Worm (Caenorhabditis elegans): ENCODE data around the gene col-173.

The col-173 gene

ce11 chrX:6901078-6901477 is 23.7 kb upstream of the col-173 start, which contains the start of gene pes-23:
TSS of gene pes-23 (plus strand) at chrX:6901378.
- TF ChIP-seq nhr-28 (tag; optimal IDR thresholded peaks at IDR 0.05) (no peak), lin-39 (tag; optimal IDR thresholded peaks at IDR 0.05) (no peak), pha-4 (tag; optimal IDR thresholded peaks at IDR 0.05) (no peak), jun-1 (tag; optimal IDR thresholded peaks at IDR 0.05) (no peak), mdl-1 (tag; optimal IDR thresholded peaks at IDR 0.05) (no peak), eor-1 (tag; optimal IDR thresholded peaks at IDR 0.05) (no peak), nhr-77 (tag; optimal IDR thresholded peaks at IDR 0.05) (no peak), lin-15B (tag; optimal IDR thresholded peaks at IDR 0.05) (no peak), lsy-12 (tag; optimal IDR thresholded peaks at IDR 0.05) (no peak), ZK546.5 (tag; optimal IDR thresholded peaks at IDR 0.05) (no peak), fos-1 (tag; optimal IDR thresholded peaks at IDR 0.05) (no peak), elt-2 (tag; optimal IDR thresholded peaks at IDR 0.05) (no peak), nhr-76 (tag; optimal IDR thresholded peaks at IDR 0.05) (no peak), elt-3 (tag; optimal IDR thresholded peaks at IDR 0.05) (no peak), hmg-11 (tag; optimal IDR thresholded peaks at IDR 0.05) (no peak), daf-12 (tag; optimal IDR thresholded peaks at IDR 0.05) (no peak), ama-1 (optimal IDR thresholded peaks at IDR 0.05) (no peak), ceh-82 (tag; optimal IDR thresholded peaks at IDR 0.05) (no peak), ceh-28 (tag; optimal IDR thresholded peaks at IDR 0.05) (no peak)

ce11 chrX:6899848-6900247 is 22.5 kb upstream of the col-173 start, which contains the start of gene F14B8.4:
TSS of gene F14B8.4 (minus strand) at chrX:6899948.
- TF ChIP-seq elt-1 (tag; optimal IDR thresholded peaks at IDR 0.05) (no peak), tbx-2 (tag; optimal IDR thresholded peaks at IDR 0.05) (no peak)

ce11 chrX:6894104-6894503 is 16.8 kb upstream of the col-173 start:
- TF ChIP-seq pqm-1 (tag; optimal IDR thresholded peaks at IDR 0.05) (no peak), skn-1 (tag; optimal IDR thresholded peaks at IDR 0.05) (no peak), lin-39 (tag; optimal IDR thresholded peaks at IDR 0.05) (peak; percentile 35), elt-1 (tag; optimal IDR thresholded peaks at IDR 0.05) (peak; percentile 41), egl-5 (tag; optimal IDR thresholded peaks at IDR 0.05) (peak; percentile 87), jun-1 (tag; optimal IDR thresholded peaks at IDR 0.05) (no peak)

- TF ChIP-seq egl-5 (tag; optimal IDR thresholded peaks at IDR 0.05) (no peak), nhr-77 (tag; optimal IDR thresholded peaks at IDR 0.05) (no peak), lin-39 (tag; optimal IDR thresholded peaks at IDR 0.05) (no peak), mml-1 (tag; optimal IDR thresholded peaks at IDR 0.05) (no peak), lin-15B (tag; optimal IDR thresholded peaks at IDR 0.05) (no peak), fkh-10 (GFP tag; optimal IDR thresholded peaks at IDR 0.05) (no peak), fos-1 (tag; optimal IDR thresholded peaks at IDR 0.05) (no peak), eor-1 (tag; optimal IDR thresholded peaks at IDR 0.05) (no peak), nfya-1 (tag; optimal IDR thresholded peaks at IDR 0.05; ENCODE audit: insufficient read depth) (no peak), egl-27 (tag; optimal IDR thresholded peaks at IDR 0.05) (no peak)
Observed at ce11 chrX:6893074-6893473, 15.7 kb upstream of the col-173 start.

ce11 chrX:6889374-6889773 is 12.0 kb upstream of the col-173 start, which contains the start of gene unc-6:
TSS of gene unc-6 (plus strand) at chrX:6889674.
- TF ChIP-seq nhr-43 (tag; optimal IDR thresholded peaks at IDR 0.05; ENCODE audit: poor library complexity, severe bottlenecking) (no peak), unc-62 (GFP tag; optimal IDR thresholded peaks at IDR 0.05) (no peak), egl-27 (tag; optimal IDR thresholded peaks at IDR 0.05) (no peak), ztf-4 (tag; optimal IDR thresholded peaks at IDR 0.05) (no peak), ZK546.5 (tag; optimal IDR thresholded peaks at IDR 0.05) (no peak), lin-39 (tag; optimal IDR thresholded peaks at IDR 0.05) (no peak), nhr-25 (tag; optimal IDR thresholded peaks at IDR 0.05) (no peak), fkh-2 (tag; optimal IDR thresholded peaks at IDR 0.05) (no peak), lsy-12 (tag; optimal IDR thresholded peaks at IDR 0.05) (no peak), ceh-9 (tag; optimal IDR thresholded peaks at IDR 0.05) (no peak), unc-39 (tag; optimal IDR thresholded peaks at IDR 0.05) (no peak), nhr-12 (tag; optimal IDR thresholded peaks at IDR 0.05) (no peak), ama-1 (optimal IDR thresholded peaks at IDR 0.05) (no peak), mdl-1 (tag; optimal IDR thresholded peaks at IDR 0.05) (no peak)
